Fruit fly (Drosophila melanogaster) whole organism, prepupa: ENCODE measurements around the gene Usp2.

Experiments used
- CG31627 ChIP-seq: fragments of 200-800 bp; sonication (Bioruptor generic); optimal IDR thresholded peaks from 3 replicates; lab custom pipeline; 2016; ENCODE audit warnings: missing biosample characterization, missing genetic modification characterization
- CG6854 ChIP-seq: fragments of 200-800 bp; sonication (Bioruptor generic); optimal IDR thresholded peaks from 2 replicates; lab custom pipeline; 2017; ENCODE audit warnings: missing biosample characterization, mild to moderate bottlenecking, missing genetic modification characterization

DNA sequence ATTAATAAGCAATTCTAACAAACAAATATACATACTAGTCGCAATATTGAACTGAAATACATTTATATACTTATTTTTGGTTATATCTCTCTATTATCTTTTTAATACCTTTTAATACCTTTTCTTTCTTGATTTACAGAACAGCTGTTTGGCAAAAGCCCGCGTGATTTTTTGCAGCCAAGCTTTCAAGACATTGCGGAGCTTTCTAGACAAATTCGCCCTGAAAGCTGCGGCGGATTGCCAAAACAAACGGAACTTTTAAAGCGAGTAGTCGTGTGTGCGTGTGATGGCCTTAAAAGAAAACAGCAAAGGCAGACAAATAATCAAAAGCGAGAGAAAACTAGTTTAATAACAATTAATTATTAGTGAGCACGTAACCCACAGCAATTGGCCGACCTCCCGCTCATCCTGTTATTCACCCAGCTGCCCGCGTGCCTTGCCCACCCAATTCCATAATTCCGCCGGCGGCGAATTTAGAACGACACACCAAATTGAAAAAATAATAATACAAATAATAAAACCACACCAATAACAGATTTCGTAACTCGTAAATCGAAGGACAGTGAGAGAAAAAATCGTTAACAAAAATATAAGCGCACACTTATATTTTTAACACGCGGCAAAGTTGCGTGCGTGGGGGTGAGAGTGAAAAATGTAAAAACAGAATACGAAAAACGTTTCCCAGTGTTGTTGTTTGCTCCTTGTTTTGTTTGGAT lies 31.5 kb downstream of the Usp2 start:
- no peak for TF ChIP-seq CG6854
- no peak for TF ChIP-seq CG31627 (GFP tag; lab: Kevin White, UChicago)
